Worm (Caenorhabditis elegans) whole organism, L2 larva: ENCODE measurements around the gene pro-3.

ENCODE experiments used
- alr-1 ChIP-seq: fragments of 150-350 bp; optimal IDR thresholded peaks from 2 replicates; lab custom pipeline; 2014; ENCODE audit warnings: missing biosample characterization, missing genetic modification characterization
- ceh-82 ChIP-seq: fragments of 150-350 bp; optimal IDR thresholded peaks from 2 replicates; lab custom pipeline; 2014; ENCODE audit warnings: missing biosample characterization, missing genetic modification characterization
- egl-27 ChIP-seq: sonication (generic microtip); optimal IDR thresholded peaks from 3 replicates; lab custom pipeline; 2017; ENCODE audit warnings: missing biosample characterization, missing genetic modification reagents, missing genetic modification characterization
- elt-3 ChIP-seq: sonication (generic microtip); optimal IDR thresholded peaks from 2 replicates; lab custom pipeline; 2017; ENCODE audit warnings: missing biosample characterization, missing genetic modification characterization
- lin-11 ChIP-seq: fragments of 150-350 bp; sonication (generic microtip); optimal IDR thresholded peaks from 2 replicates; lab custom pipeline; 2014; ENCODE audit warnings: missing biosample characterization, missing genetic modification characterization, inconsistent platforms, mixed read lengths
- lin-13 ChIP-seq: fragments of 150-350 bp; optimal IDR thresholded peaks from 2 replicates; lab custom pipeline; 2014; ENCODE audit warnings: missing biosample characterization, missing genetic modification reagents, missing genetic modification characterization
- nhr-12 ChIP-seq: fragments of 150-350 bp; optimal IDR thresholded peaks from 2 replicates; lab custom pipeline; 2014; ENCODE audit warnings: missing biosample characterization, missing genetic modification characterization
- nhr-23 ChIP-seq: fragments of 150-350 bp; optimal IDR thresholded peaks from 2 replicates; lab custom pipeline; 2014; ENCODE audit warnings: missing biosample characterization, missing genetic modification reagents, missing genetic modification characterization
- nhr-6 ChIP-seq: fragments of 150-350 bp; optimal IDR thresholded peaks from 2 replicates; lab custom pipeline; 2014; ENCODE audit warnings: missing biosample characterization, missing genetic modification characterization
- sma-9 ChIP-seq, 2 experiments: fragments of 150-350 bp in 1 of 2; sonication (generic microtip) in 1 of 2; optimal IDR thresholded peaks; 2 replicates each; lab custom pipeline; 2014 to 2016; ENCODE audit warnings: missing genetic modification characterization in 2 of 2, mild to moderate bottlenecking in 1 of 2, missing biosample characterization in 1 of 2, missing compliant biosample characterization in 1 of 2, missing genetic modification reagents in 1 of 2, moderate library complexity in 1 of 2
- unc-62 ChIP-seq: fragments of 150-350 bp; optimal IDR thresholded peaks from 2 replicates; lab custom pipeline; 2014; ENCODE audit warnings: missing biosample characterization, missing genetic modification reagents, missing genetic modification characterization
- zag-1 ChIP-seq: fragments of 150-350 bp; optimal IDR thresholded peaks from 2 replicates; lab custom pipeline; 2014; ENCODE audit warnings: missing biosample characterization, missing genetic modification characterization
- ztf-11 ChIP-seq: sonication (generic microtip); optimal IDR thresholded peaks from 2 replicates; lab custom pipeline; 2017; ENCODE audit warnings: missing biosample characterization, missing genetic modification characterization

DNA sequence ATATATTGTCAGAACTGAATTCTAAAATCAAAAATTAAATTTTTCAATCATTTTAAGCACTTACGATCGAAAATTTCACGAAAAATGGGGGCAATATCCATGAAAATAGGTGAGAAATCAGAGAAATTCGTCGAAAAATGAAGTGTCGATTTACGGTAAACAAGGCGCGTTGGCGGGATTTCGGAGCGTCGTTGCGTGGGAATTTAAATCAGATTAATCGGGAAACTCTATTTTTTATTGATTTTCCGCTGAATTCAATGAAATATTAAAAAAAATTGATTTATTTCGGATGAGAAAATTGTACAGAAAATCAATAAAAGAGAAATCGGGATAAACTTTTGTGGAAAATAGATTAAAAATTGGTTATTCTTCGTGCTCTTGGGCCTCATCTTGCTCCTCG, 1.0 kb upstream of the pro-3 start, which contains the start of gene Y39B6A.13:
- TF ChIP-seq nhr-6 (tag; lab: Kevin White, UChicago) (no peak), ztf-11 (tag; lab: Kevin White, UChicago) (no peak), lin-13 (GFP tag; lab: Kevin White, UChicago) (peak; percentile 24), sma-9 (GFP tag; optimal IDR thresholded peaks at IDR 0.05; lab: Kevin White, UChicago) (no peak), sma-9 (tag; optimal IDR thresholded peaks at IDR 0.05; lab: Kevin White, UChicago) (no peak), lin-11 (tag; lab: Kevin White, UChicago) (no peak), alr-1 (tag; lab: Kevin White, UChicago) (no peak), nhr-12 (tag; lab: Kevin White, UChicago) (no peak), zag-1 (tag; lab: Kevin White, UChicago) (no peak), egl-27 (tag; lab: Kevin White, UChicago) (no peak), elt-3 (tag; lab: Kevin White, UChicago) (no peak), unc-62 (GFP tag; lab: Kevin White, UChicago) (no peak), nhr-23 (no peak), ceh-82 (tag; lab: Kevin White, UChicago) (no peak)
